Fruit fly (Drosophila melanogaster) whole organism, wandering third instar larva: ENCODE results near the gene mRpL47.

ENCODE experiments used
- Abd-B ChIP-seq: fragments of >200 bp; optimal IDR thresholded peaks from 2 replicates; lab custom pipeline; 2017; ENCODE audit warnings: missing biosample characterization, missing genetic modification characterization
- CG32264 ChIP-seq: fragments of 200-800 bp; sonication (Bioruptor generic); optimal IDR thresholded peaks from 2 replicates; lab custom pipeline; 2016; ENCODE audit warnings: missing biosample characterization, missing genetic modification characterization
- CG9705 ChIP-seq: fragments of 200-800 bp; sonication (Bioruptor generic); optimal IDR thresholded peaks from 2 replicates; lab custom pipeline; 2018; ENCODE audit warnings: missing biosample characterization, mild to moderate bottlenecking, missing genetic modification characterization
- CrebA ChIP-seq: fragments of 200-800 bp; sonication (Bioruptor generic); optimal IDR thresholded peaks from 2 replicates; lab custom pipeline; 2016; ENCODE audit warnings: missing biosample characterization, mild to moderate bottlenecking, missing genetic modification characterization, borderline replicate concordance
- Dfd ChIP-seq: fragments of >200 bp; optimal IDR thresholded peaks from 2 replicates; lab custom pipeline; 2017; ENCODE audit warnings: missing biosample characterization, missing genetic modification characterization
- Dif ChIP-seq: fragments of 200-275, 200-300 bp; sonication (Bioruptor generic); optimal IDR thresholded peaks from 2 replicates; lab custom pipeline; 2018; ENCODE audit warnings: missing biosample characterization, missing genetic modification characterization; ENCODE audit not compliant: partially characterized antibody
- GATAd ChIP-seq: sonication (Bioruptor generic); optimal IDR thresholded peaks from 2 replicates; lab custom pipeline; 2016; ENCODE audit warnings: missing biosample characterization, missing genetic modification characterization
- HLH106 ChIP-seq: fragments of 200-800 bp; optimal IDR thresholded peaks from 3 replicates; lab custom pipeline; 2019; ENCODE audit warnings: missing biosample characterization, mild to moderate bottlenecking, missing genetic modification characterization, moderate library complexity
- Hnf4 ChIP-seq: fragments of 200-800 bp; sonication (Bioruptor generic); optimal IDR thresholded peaks from 2 replicates; lab custom pipeline; 2016; ENCODE audit warnings: missing biosample characterization, mild to moderate bottlenecking, missing genetic modification characterization
- Hr78 ChIP-seq: fragments of >200 bp; optimal IDR thresholded peaks from 2 replicates; lab custom pipeline; 2017; ENCODE audit warnings: missing biosample characterization, missing genetic modification characterization
- Hr83 ChIP-seq: fragments of 200-300 bp; sonication (Bioruptor generic); optimal IDR thresholded peaks from 2 replicates; lab custom pipeline; 2016; ENCODE audit warnings: missing biosample characterization, mild to moderate bottlenecking, missing genetic modification characterization, moderate library complexity; ENCODE audit not compliant: poor library complexity, severe bottlenecking
- Jra ChIP-seq: sonication (Bioruptor generic); optimal IDR thresholded peaks from 2 replicates; lab custom pipeline; 2016; ENCODE audit warnings: missing biosample characterization, missing genetic modification characterization
- Mio ChIP-seq: sonication (Bioruptor generic); optimal IDR thresholded peaks from 2 replicates; lab custom pipeline; 2016; ENCODE audit warnings: missing biosample characterization, missing genetic modification characterization
- Myc ChIP-seq: fragments of >200 bp; optimal IDR thresholded peaks from 2 replicates; lab custom pipeline; 2017
- N ChIP-seq: fragments of >200 bp; optimal IDR thresholded peaks from 2 replicates; lab custom pipeline; 2018; ENCODE audit warnings: missing biosample characterization, missing external identifiers, missing genetic modification characterization
- OdsH ChIP-seq: fragments of 200-800 bp; sonication (Bioruptor generic); optimal IDR thresholded peaks from 2 replicates; lab custom pipeline; 2016; ENCODE audit warnings: missing biosample characterization, mild to moderate bottlenecking, missing genetic modification characterization
- Rel ChIP-seq, 2 experiments: fragments of 200-800 bp; sonication (Bioruptor generic) in 1 of 2; optimal IDR thresholded peaks; 2 replicates in 1 of 2; 3 replicates in 1 of 2; lab custom pipeline; 2016 to 2019; ENCODE audit warnings: mild to moderate bottlenecking in 2 of 2, missing biosample characterization in 2 of 2, missing genetic modification characterization in 2 of 2, moderate library complexity in 1 of 2
- Sp1 ChIP-seq: fragments of 200-800 bp; sonication (Bioruptor generic); optimal IDR thresholded peaks from 3 replicates; lab custom pipeline; 2019; ENCODE audit warnings: missing biosample characterization, mild to moderate bottlenecking, missing genetic modification characterization, moderate library complexity
- Vsx2 ChIP-seq: fragments of 200-300, 225-300 bp; sonication (Bioruptor generic); optimal IDR thresholded peaks from 2 replicates; lab custom pipeline; 2018; ENCODE audit warnings: missing biosample characterization, missing genetic modification characterization; ENCODE audit not compliant: partially characterized antibody
- br ChIP-seq: fragments of 200-800 bp; sonication (Bioruptor generic); optimal IDR thresholded peaks from 2 replicates; lab custom pipeline; 2016; ENCODE audit warnings: missing biosample characterization, missing genetic modification characterization
- brk ChIP-seq: fragments of 200-800 bp; sonication (Bioruptor generic); optimal IDR thresholded peaks from 2 replicates; lab custom pipeline; 2016; ENCODE audit warnings: missing biosample characterization, mild to moderate bottlenecking, missing genetic modification characterization
- dl ChIP-seq, 2 experiments: fragments of 175-275, 200-275 bp in 1 of 2; fragments of 200-275 bp in 1 of 2; sonication (Bioruptor generic); optimal IDR thresholded peaks; lab custom pipeline; 2018; ENCODE audit warnings: mild to moderate bottlenecking in 2 of 2, missing biosample characterization in 2 of 2, missing genetic modification characterization in 2 of 2, moderate library complexity in 2 of 2; ENCODE audit not compliant: partially characterized antibody in 2 of 2, insufficient read depth in 1 of 2
- dmrt93B ChIP-seq: fragments of 200-800 bp; sonication (Bioruptor generic); optimal IDR thresholded peaks from 2 replicates; lab custom pipeline; 2018; ENCODE audit warnings: missing biosample characterization, mild to moderate bottlenecking, missing genetic modification characterization
- dsf ChIP-seq: sonication (Bioruptor generic); optimal IDR thresholded peaks from 2 replicates; lab custom pipeline; 2016; ENCODE audit warnings: missing biosample characterization, missing genetic modification characterization, borderline replicate concordance
- ey ChIP-seq: fragments of 200-800 bp; sonication (Bioruptor generic); optimal IDR thresholded peaks from 2 replicates; lab custom pipeline; 2016; ENCODE audit warnings: missing biosample characterization, missing genetic modification characterization
- foxo ChIP-seq, 2 experiments: fragments of 200-800 bp; sonication (Bioruptor generic); optimal IDR thresholded peaks; 2 replicates in 1 of 2; 3 replicates in 1 of 2; lab custom pipeline; 2016 to 2017; ENCODE audit warnings: missing biosample characterization in 2 of 2, missing genetic modification characterization in 2 of 2
- fru ChIP-seq: fragments of 200-800 bp; sonication (Bioruptor generic); optimal IDR thresholded peaks from 3 replicates; lab custom pipeline; 2016; ENCODE audit warnings: missing biosample characterization, mild to moderate bottlenecking, missing genetic modification characterization
- h ChIP-seq: fragments of 200-800 bp; sonication (Bioruptor generic); optimal IDR thresholded peaks from 3 replicates; lab custom pipeline; 2016; ENCODE audit warnings: missing biosample characterization, mild to moderate bottlenecking, missing genetic modification characterization
- jim ChIP-seq: fragments of 175-275, 200-325 bp; sonication (Bioruptor generic); optimal IDR thresholded peaks from 2 replicates; lab custom pipeline; 2016; ENCODE audit warnings: missing biosample characterization, mild to moderate bottlenecking, missing genetic modification characterization
- lola ChIP-seq: fragments of >200 bp; optimal IDR thresholded peaks from 2 replicates; lab custom pipeline; 2017; ENCODE audit warnings: missing biosample characterization, missing genetic modification characterization
- pan ChIP-seq: fragments of >200 bp; optimal IDR thresholded peaks from 2 replicates; lab custom pipeline; 2017
- psq ChIP-seq: fragments of 200-800 bp; sonication (Bioruptor generic); optimal IDR thresholded peaks from 3 replicates; lab custom pipeline; 2017; ENCODE audit warnings: missing biosample characterization, mild to moderate bottlenecking, missing genetic modification characterization, moderate library complexity
- rgr ChIP-seq: fragments of 200-800 bp; sonication (Bioruptor generic); optimal IDR thresholded peaks from 3 replicates; lab custom pipeline; 2016; ENCODE audit warnings: missing biosample characterization, mild to moderate bottlenecking, missing genetic modification characterization
- sage ChIP-seq: fragments of 200-800 bp; sonication (Bioruptor generic); optimal IDR thresholded peaks from 2 replicates; lab custom pipeline; 2016; ENCODE audit warnings: missing biosample characterization, mild to moderate bottlenecking, missing genetic modification characterization
- sv ChIP-seq: fragments of 200-800 bp; sonication (Bioruptor generic); optimal IDR thresholded peaks from 3 replicates; lab custom pipeline; 2016; ENCODE audit warnings: missing biosample characterization, missing genetic modification characterization
- tai ChIP-seq: sonication (Bioruptor generic); optimal IDR thresholded peaks from 2 replicates; lab custom pipeline; 2016; ENCODE audit warnings: missing biosample characterization, missing genetic modification characterization
- usp ChIP-seq: fragments of >200 bp; optimal IDR thresholded peaks from 2 replicates; lab custom pipeline; 2017; ENCODE audit warnings: missing biosample characterization, missing genetic modification characterization
- woc ChIP-seq: sonication (Bioruptor generic); optimal IDR thresholded peaks from 2 replicates; lab custom pipeline; 2016; ENCODE audit warnings: missing biosample characterization, mild to moderate bottlenecking, missing genetic modification characterization

The mRpL47 gene

dm6 chr3R:9515860-9516344 lies at the start of gene mRpL47, which contains the start of the genes CG8176 and Kdm3:
mRpL47 (minus strand) TSS chr3R:9515908.
CG8176 (plus strand) TSS chr3R:9516007.
Kdm3 (plus strand) TSS chr3R:9516007.
- TF ChIP-seq psq (GFP tag; lab: Kevin White, UChicago) (peak; percentile 28), br (GFP tag; lab: Kevin White, UChicago) (peak; percentile 35), Dfd (GFP tag; lab: Kevin White, UChicago) (no peak), HLH106 (peak; percentile 47), Rel (GFP tag; optimal IDR thresholded peaks at IDR 0.05; lab: Kevin White, UChicago) (no peak), Rel (tag; optimal IDR thresholded peaks at IDR 0.05; lab: Kevin White, UChicago) (peak; percentile 54), CG32264 (GFP tag; lab: Kevin White, UChicago) (no peak), tai (GFP tag; lab: Kevin White, UChicago) (no peak), Sp1 (GFP tag; lab: Kevin White, UChicago) (peak; percentile 58), fru (GFP tag; lab: Kevin White, UChicago) (peak; percentile 4), pan (lab: Kevin White, UChicago) (no peak), GATAd (GFP tag; lab: Kevin White, UChicago) (no peak), ey (GFP tag; lab: Kevin White, UChicago) (peak; percentile 59), N (GFP tag; lab: Kevin White, UChicago) (no peak), foxo (GFP tag; optimal IDR thresholded peaks at IDR 0.05; lab: Kevin White, UChicago) (peak in 1 of 2 experiments; percentile 51), Vsx2 (no peak), lola (no peak), CG9705 (peak; percentile 34), Hnf4 (GFP tag; lab: Kevin White, UChicago) (peak; percentile 81), OdsH (GFP tag; lab: Kevin White, UChicago) (peak; percentile 21), Abd-B (GFP tag; lab: Kevin White, UChicago) (no peak), h (GFP tag; lab: Kevin White, UChicago) (peak; percentile 66), jim (GFP tag; lab: Kevin White, UChicago) (peak; percentile 66), CrebA (GFP tag; lab: Kevin White, UChicago) (no peak), sv (GFP tag; lab: Kevin White, UChicago) (peak; percentile 57), Hr78 (GFP tag; lab: Kevin White, UChicago) (no peak), dl (GFP tag; optimal IDR thresholded peaks at IDR 0.05; lab: Kevin White, UChicago; ENCODE audit: insufficient read depth in 1 of 2, partially characterized antibody in 2 of 2) (no peak), Dif (GFP tag; lab: Kevin White, UChicago) (no peak), woc (GFP tag; lab: Kevin White, UChicago) (no peak), rgr (GFP tag; lab: Kevin White, UChicago) (peak; percentile 50), dmrt93B (GFP tag; lab: Kevin White, UChicago) (no peak), dsf (GFP tag; lab: Kevin White, UChicago) (peak; percentile 28), usp (GFP tag; lab: Kevin White, UChicago) (no peak), brk (GFP tag; lab: Kevin White, UChicago) (no peak), Jra (peak; percentile 81), Mio (no peak), Myc (no peak), sage (GFP tag; lab: Kevin White, UChicago) (no peak), Hr83 (peak; percentile 98)

- TF ChIP-seq Rel (GFP tag; optimal IDR thresholded peaks at IDR 0.05; lab: Kevin White, UChicago) (no peak), Rel (tag; optimal IDR thresholded peaks at IDR 0.05; lab: Kevin White, UChicago) (peak; percentile 74), dl (GFP tag; optimal IDR thresholded peaks at IDR 0.05; lab: Kevin White, UChicago; ENCODE audit: insufficient read depth in 1 of 2, partially characterized antibody in 2 of 2) (no peak), Jra (no peak), h (GFP tag; lab: Kevin White, UChicago) (peak; percentile 75), br (GFP tag; lab: Kevin White, UChicago) (no peak), sv (GFP tag; lab: Kevin White, UChicago) (peak; percentile 73), lola (no peak), HLH106 (peak; percentile 65), OdsH (GFP tag; lab: Kevin White, UChicago) (peak; percentile 66), usp (GFP tag; lab: Kevin White, UChicago) (no peak), rgr (GFP tag; lab: Kevin White, UChicago) (peak; percentile 51), CG32264 (GFP tag; lab: Kevin White, UChicago) (no peak), dsf (GFP tag; lab: Kevin White, UChicago) (no peak), sage (GFP tag; lab: Kevin White, UChicago) (no peak), Dif (GFP tag; lab: Kevin White, UChicago) (no peak), dmrt93B (GFP tag; lab: Kevin White, UChicago) (no peak), fru (GFP tag; lab: Kevin White, UChicago) (no peak), GATAd (GFP tag; lab: Kevin White, UChicago) (peak; percentile 49), foxo (GFP tag; optimal IDR thresholded peaks at IDR 0.05; lab: Kevin White, UChicago) (peak in 1 of 2 experiments; percentile 78), Hr83 (peak; percentile 7), psq (GFP tag; lab: Kevin White, UChicago) (peak; percentile 57), CG9705 (peak; percentile 46), Mio (no peak), brk (GFP tag; lab: Kevin White, UChicago) (no peak), woc (GFP tag; lab: Kevin White, UChicago) (peak; percentile 90), N (GFP tag; lab: Kevin White, UChicago) (no peak), Vsx2 (no peak), pan (lab: Kevin White, UChicago) (no peak), tai (GFP tag; lab: Kevin White, UChicago) (no peak), Hr78 (GFP tag; lab: Kevin White, UChicago) (no peak), CrebA (GFP tag; lab: Kevin White, UChicago) (no peak), ey (GFP tag; lab: Kevin White, UChicago) (peak; percentile 65), Myc (peak; percentile 95), Abd-B (GFP tag; lab: Kevin White, UChicago) (no peak), jim (GFP tag; lab: Kevin White, UChicago) (no peak), Dfd (GFP tag; lab: Kevin White, UChicago) (no peak), Sp1 (GFP tag; lab: Kevin White, UChicago) (peak; percentile 45), Hnf4 (GFP tag; lab: Kevin White, UChicago) (no peak)
These were observed 47.7 kb upstream of the mRpL47 start, which contains the start of the genes CG9393 and Vps45 for dm6 chr3R:9563240-9563992. CG9393 (minus strand) TSS chr3R:9563673. Vps45 (plus strand) TSS chr3R:9563924.
